Fruit fly (Drosophila melanogaster) whole organism, wandering third instar larva: ENCODE measurements around the gene GluProRS.

Source experiments
- Abd-B ChIP-seq: fragments of >200 bp; optimal IDR thresholded peaks from 2 replicates; lab custom pipeline; 2017; ENCODE audit warnings: missing biosample characterization, missing genetic modification characterization
- CG32264 ChIP-seq: fragments of 200-800 bp; sonication (Bioruptor generic); optimal IDR thresholded peaks from 2 replicates; lab custom pipeline; 2016; ENCODE audit warnings: missing biosample characterization, missing genetic modification characterization
- CG9705 ChIP-seq: fragments of 200-800 bp; sonication (Bioruptor generic); optimal IDR thresholded peaks from 2 replicates; lab custom pipeline; 2018; ENCODE audit warnings: missing biosample characterization, mild to moderate bottlenecking, missing genetic modification characterization
- CrebA ChIP-seq: fragments of 200-800 bp; sonication (Bioruptor generic); optimal IDR thresholded peaks from 2 replicates; lab custom pipeline; 2016; ENCODE audit warnings: missing biosample characterization, mild to moderate bottlenecking, missing genetic modification characterization, borderline replicate concordance
- Dfd ChIP-seq: fragments of >200 bp; optimal IDR thresholded peaks from 2 replicates; lab custom pipeline; 2017; ENCODE audit warnings: missing biosample characterization, missing genetic modification characterization
- Dif ChIP-seq: fragments of 200-275, 200-300 bp; sonication (Bioruptor generic); optimal IDR thresholded peaks from 2 replicates; lab custom pipeline; 2018; ENCODE audit warnings: missing biosample characterization, missing genetic modification characterization; ENCODE audit not compliant: partially characterized antibody
- GATAd ChIP-seq: sonication (Bioruptor generic); optimal IDR thresholded peaks from 2 replicates; lab custom pipeline; 2016; ENCODE audit warnings: missing biosample characterization, missing genetic modification characterization
- HLH106 ChIP-seq: fragments of 200-800 bp; optimal IDR thresholded peaks from 3 replicates; lab custom pipeline; 2019; ENCODE audit warnings: missing biosample characterization, mild to moderate bottlenecking, missing genetic modification characterization, moderate library complexity
- Hnf4 ChIP-seq: fragments of 200-800 bp; sonication (Bioruptor generic); optimal IDR thresholded peaks from 2 replicates; lab custom pipeline; 2016; ENCODE audit warnings: missing biosample characterization, mild to moderate bottlenecking, missing genetic modification characterization
- Hr78 ChIP-seq: fragments of >200 bp; optimal IDR thresholded peaks from 2 replicates; lab custom pipeline; 2017; ENCODE audit warnings: missing biosample characterization, missing genetic modification characterization
- Hr83 ChIP-seq: fragments of 200-300 bp; sonication (Bioruptor generic); optimal IDR thresholded peaks from 2 replicates; lab custom pipeline; 2016; ENCODE audit warnings: missing biosample characterization, mild to moderate bottlenecking, missing genetic modification characterization, moderate library complexity; ENCODE audit not compliant: poor library complexity, severe bottlenecking
- Jra ChIP-seq: sonication (Bioruptor generic); optimal IDR thresholded peaks from 2 replicates; lab custom pipeline; 2016; ENCODE audit warnings: missing biosample characterization, missing genetic modification characterization
- Mio ChIP-seq: sonication (Bioruptor generic); optimal IDR thresholded peaks from 2 replicates; lab custom pipeline; 2016; ENCODE audit warnings: missing biosample characterization, missing genetic modification characterization
- Myc ChIP-seq: fragments of >200 bp; optimal IDR thresholded peaks from 2 replicates; lab custom pipeline; 2017
- N ChIP-seq: fragments of >200 bp; optimal IDR thresholded peaks from 2 replicates; lab custom pipeline; 2018; ENCODE audit warnings: missing biosample characterization, missing external identifiers, missing genetic modification characterization
- OdsH ChIP-seq: fragments of 200-800 bp; sonication (Bioruptor generic); optimal IDR thresholded peaks from 2 replicates; lab custom pipeline; 2016; ENCODE audit warnings: missing biosample characterization, mild to moderate bottlenecking, missing genetic modification characterization
- Rel ChIP-seq, 2 experiments: fragments of 200-800 bp; sonication (Bioruptor generic) in 1 of 2; optimal IDR thresholded peaks; 2 replicates in 1 of 2; 3 replicates in 1 of 2; lab custom pipeline; 2016 to 2019; ENCODE audit warnings: mild to moderate bottlenecking in 2 of 2, missing biosample characterization in 2 of 2, missing genetic modification characterization in 2 of 2, moderate library complexity in 1 of 2
- Sp1 ChIP-seq: fragments of 200-800 bp; sonication (Bioruptor generic); optimal IDR thresholded peaks from 3 replicates; lab custom pipeline; 2019; ENCODE audit warnings: missing biosample characterization, mild to moderate bottlenecking, missing genetic modification characterization, moderate library complexity
- Vsx2 ChIP-seq: fragments of 200-300, 225-300 bp; sonication (Bioruptor generic); optimal IDR thresholded peaks from 2 replicates; lab custom pipeline; 2018; ENCODE audit warnings: missing biosample characterization, missing genetic modification characterization; ENCODE audit not compliant: partially characterized antibody
- br ChIP-seq: fragments of 200-800 bp; sonication (Bioruptor generic); optimal IDR thresholded peaks from 2 replicates; lab custom pipeline; 2016; ENCODE audit warnings: missing biosample characterization, missing genetic modification characterization
- brk ChIP-seq: fragments of 200-800 bp; sonication (Bioruptor generic); optimal IDR thresholded peaks from 2 replicates; lab custom pipeline; 2016; ENCODE audit warnings: missing biosample characterization, mild to moderate bottlenecking, missing genetic modification characterization
- dl ChIP-seq, 2 experiments: fragments of 175-275, 200-275 bp in 1 of 2; fragments of 200-275 bp in 1 of 2; sonication (Bioruptor generic); optimal IDR thresholded peaks; lab custom pipeline; 2018; ENCODE audit warnings: mild to moderate bottlenecking in 2 of 2, missing biosample characterization in 2 of 2, missing genetic modification characterization in 2 of 2, moderate library complexity in 2 of 2; ENCODE audit not compliant: partially characterized antibody in 2 of 2, insufficient read depth in 1 of 2
- dmrt93B ChIP-seq: fragments of 200-800 bp; sonication (Bioruptor generic); optimal IDR thresholded peaks from 2 replicates; lab custom pipeline; 2018; ENCODE audit warnings: missing biosample characterization, mild to moderate bottlenecking, missing genetic modification characterization
- dsf ChIP-seq: sonication (Bioruptor generic); optimal IDR thresholded peaks from 2 replicates; lab custom pipeline; 2016; ENCODE audit warnings: missing biosample characterization, missing genetic modification characterization, borderline replicate concordance
- ey ChIP-seq: fragments of 200-800 bp; sonication (Bioruptor generic); optimal IDR thresholded peaks from 2 replicates; lab custom pipeline; 2016; ENCODE audit warnings: missing biosample characterization, missing genetic modification characterization
- foxo ChIP-seq, 2 experiments: fragments of 200-800 bp; sonication (Bioruptor generic); optimal IDR thresholded peaks; 2 replicates in 1 of 2; 3 replicates in 1 of 2; lab custom pipeline; 2016 to 2017; ENCODE audit warnings: missing biosample characterization in 2 of 2, missing genetic modification characterization in 2 of 2
- fru ChIP-seq: fragments of 200-800 bp; sonication (Bioruptor generic); optimal IDR thresholded peaks from 3 replicates; lab custom pipeline; 2016; ENCODE audit warnings: missing biosample characterization, mild to moderate bottlenecking, missing genetic modification characterization
- h ChIP-seq: fragments of 200-800 bp; sonication (Bioruptor generic); optimal IDR thresholded peaks from 3 replicates; lab custom pipeline; 2016; ENCODE audit warnings: missing biosample characterization, mild to moderate bottlenecking, missing genetic modification characterization
- jim ChIP-seq: fragments of 175-275, 200-325 bp; sonication (Bioruptor generic); optimal IDR thresholded peaks from 2 replicates; lab custom pipeline; 2016; ENCODE audit warnings: missing biosample characterization, mild to moderate bottlenecking, missing genetic modification characterization
- lola ChIP-seq: fragments of >200 bp; optimal IDR thresholded peaks from 2 replicates; lab custom pipeline; 2017; ENCODE audit warnings: missing biosample characterization, missing genetic modification characterization
- pan ChIP-seq: fragments of >200 bp; optimal IDR thresholded peaks from 2 replicates; lab custom pipeline; 2017
- psq ChIP-seq: fragments of 200-800 bp; sonication (Bioruptor generic); optimal IDR thresholded peaks from 3 replicates; lab custom pipeline; 2017; ENCODE audit warnings: missing biosample characterization, mild to moderate bottlenecking, missing genetic modification characterization, moderate library complexity
- rgr ChIP-seq: fragments of 200-800 bp; sonication (Bioruptor generic); optimal IDR thresholded peaks from 3 replicates; lab custom pipeline; 2016; ENCODE audit warnings: missing biosample characterization, mild to moderate bottlenecking, missing genetic modification characterization
- sage ChIP-seq: fragments of 200-800 bp; sonication (Bioruptor generic); optimal IDR thresholded peaks from 2 replicates; lab custom pipeline; 2016; ENCODE audit warnings: missing biosample characterization, mild to moderate bottlenecking, missing genetic modification characterization
- sv ChIP-seq: fragments of 200-800 bp; sonication (Bioruptor generic); optimal IDR thresholded peaks from 3 replicates; lab custom pipeline; 2016; ENCODE audit warnings: missing biosample characterization, missing genetic modification characterization
- tai ChIP-seq: sonication (Bioruptor generic); optimal IDR thresholded peaks from 2 replicates; lab custom pipeline; 2016; ENCODE audit warnings: missing biosample characterization, missing genetic modification characterization
- usp ChIP-seq: fragments of >200 bp; optimal IDR thresholded peaks from 2 replicates; lab custom pipeline; 2017; ENCODE audit warnings: missing biosample characterization, missing genetic modification characterization
- woc ChIP-seq: sonication (Bioruptor generic); optimal IDR thresholded peaks from 2 replicates; lab custom pipeline; 2016; ENCODE audit warnings: missing biosample characterization, mild to moderate bottlenecking, missing genetic modification characterization

GluProRS gene

DNA sequence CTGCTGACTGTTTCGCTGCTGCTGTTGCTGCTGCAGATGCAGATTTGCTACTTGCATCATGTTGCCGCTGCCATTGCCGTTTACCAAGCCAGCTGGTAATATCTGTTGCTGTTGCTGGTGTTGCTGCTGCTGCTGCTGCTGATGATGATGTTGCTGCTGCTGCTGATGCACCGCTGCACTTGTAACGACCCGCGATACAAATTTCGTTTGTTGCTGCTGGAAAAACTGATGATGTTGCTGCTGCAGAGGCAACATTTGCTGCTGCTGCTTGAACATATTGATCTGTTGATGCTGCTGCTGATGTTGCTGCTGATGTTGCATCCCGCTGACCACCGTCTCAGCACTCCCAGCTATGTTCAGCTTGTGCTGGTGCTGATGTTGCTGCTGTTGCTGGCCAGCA is 37.8 kb downstream of the GluProRS start:
- no peak for TF ChIP-seq Jra (GFP tag; lab: Kevin White, UChicago)
- TF ChIP-seq Sp1 (GFP tag; lab: Kevin White, UChicago) = no peak
- TF ChIP-seq Vsx2 = no peak
- peak; percentile 95 for TF ChIP-seq Dfd
- TF ChIP-seq ey = no peak

DNA sequence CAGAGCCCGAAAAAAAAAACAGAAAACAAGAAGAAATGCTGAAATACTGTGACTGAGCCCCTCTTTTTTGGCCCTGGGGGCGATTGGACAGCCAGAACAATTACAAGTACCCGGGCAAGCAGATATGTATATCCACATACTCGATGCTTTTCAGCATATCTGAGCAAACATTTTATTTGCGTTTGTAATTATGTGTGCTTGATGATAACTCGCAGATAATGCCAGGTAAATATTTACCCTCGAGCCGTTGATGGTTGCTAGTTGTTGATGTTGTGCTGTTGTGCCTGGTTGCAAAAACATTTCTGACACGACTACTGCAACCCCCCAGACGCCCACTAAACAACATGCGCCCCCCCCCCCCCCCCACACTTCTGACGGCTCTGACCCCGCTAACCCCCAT is 38.8 kb downstream of the GluProRS start:
- peak; percentile 32 for TF ChIP-seq rgr (GFP tag; lab: Kevin White, UChicago)
- TF ChIP-seq HLH106 = no peak
- no peak for TF ChIP-seq fru (GFP tag; lab: Kevin White, UChicago)
- TF ChIP-seq OdsH (GFP tag; lab: Kevin White, UChicago) = peak; percentile 6
- TF ChIP-seq, all 38 proteins: peak for 2

DNA sequence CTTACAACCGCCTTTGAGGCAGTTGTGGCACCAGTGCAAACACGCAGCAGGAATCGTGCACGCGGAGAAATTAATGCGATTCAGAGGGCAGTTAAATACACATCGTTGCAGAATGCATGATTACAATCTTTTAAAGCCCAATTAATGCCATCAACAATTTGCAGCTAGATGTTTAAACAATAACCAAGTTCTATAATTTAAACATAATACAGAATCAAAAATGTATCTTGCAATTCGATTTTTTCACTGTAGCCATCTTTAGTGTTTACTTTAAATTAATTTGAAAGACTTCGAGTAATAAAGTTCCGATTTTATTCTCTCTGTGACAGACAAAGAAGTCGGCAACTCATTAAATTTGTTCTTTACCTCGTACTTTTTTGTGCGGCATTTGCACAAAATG is 42.2 kb downstream of the GluProRS start:
- TF ChIP-seq woc (GFP tag; lab: Kevin White, UChicago) (peak; percentile 64), h (peak; percentile 85), jim (GFP tag; lab: Kevin White, UChicago) (no peak), Hnf4 (peak; percentile 68), GATAd (GFP tag; lab: Kevin White, UChicago) (no peak), N (GFP tag; lab: Kevin White, UChicago) (no peak), OdsH (GFP tag; lab: Kevin White, UChicago) (peak; percentile 72), ey (peak; percentile 72), lola (no peak), Vsx2 (no peak), dmrt93B (GFP tag; lab: Kevin White, UChicago) (peak; percentile 71), tai (GFP tag; lab: Kevin White, UChicago) (peak; percentile 16), fru (GFP tag; lab: Kevin White, UChicago) (peak; percentile 86), CG32264 (GFP tag; lab: Kevin White, UChicago) (peak; percentile 40), brk (GFP tag; lab: Kevin White, UChicago) (peak; percentile 32), Sp1 (GFP tag; lab: Kevin White, UChicago) (peak; percentile 75), Myc (lab: Kevin White, UChicago) (no peak), foxo (GFP tag; optimal IDR thresholded peaks at IDR 0.05; lab: Kevin White, UChicago) (peak in 1 of 2 experiments; percentile 85), sage (peak; percentile 59), HLH106 (peak; percentile 79), psq (GFP tag; lab: Kevin White, UChicago) (peak; percentile 62), rgr (GFP tag; lab: Kevin White, UChicago) (peak; percentile 77), br (GFP tag; lab: Kevin White, UChicago) (peak; percentile 79), CG9705 (peak; percentile 1), dl (GFP tag; optimal IDR thresholded peaks at IDR 0.05; lab: Kevin White, UChicago; ENCODE audit: insufficient read depth in 1 of 2, partially characterized antibody in 2 of 2) (no peak)

DNA sequence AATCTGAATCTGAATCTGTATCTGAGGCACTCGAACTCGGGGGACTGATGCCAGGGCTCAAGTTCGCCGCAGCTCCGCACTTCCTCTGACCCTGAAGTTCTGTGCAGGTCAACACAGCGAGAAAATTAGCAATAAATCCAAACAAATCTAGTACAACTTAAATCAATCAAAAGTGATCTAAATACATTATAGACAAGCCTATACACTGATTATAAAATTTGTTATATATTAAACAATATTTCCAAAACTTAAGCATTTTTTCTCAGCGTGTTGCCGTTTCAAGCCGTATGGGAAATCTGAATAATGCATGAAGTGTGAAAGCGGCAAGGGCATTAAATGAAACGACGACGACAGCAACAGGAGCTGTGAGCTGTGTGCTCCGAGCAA is 43.2 kb downstream of the GluProRS start:
- TF ChIP-seq CG32264 (GFP tag; lab: Kevin White, UChicago) = peak; percentile 80
- TF ChIP-seq Dfd = no peak
- TF ChIP-seq rgr (GFP tag; lab: Kevin White, UChicago) = peak; percentile 95
- TF ChIP-seq pan (lab: Kevin White, UChicago) = no peak
- TF ChIP-seq Sp1 (GFP tag; lab: Kevin White, UChicago) = peak; percentile 94
- no peak for TF ChIP-seq jim (GFP tag; lab: Kevin White, UChicago)
- TF ChIP-seq woc (GFP tag; lab: Kevin White, UChicago) = peak; percentile 90
- peak; percentile 82 for TF ChIP-seq dsf (GFP tag; lab: Kevin White, UChicago)
- peak; percentile 93 for TF ChIP-seq sage
- TF ChIP-seq Hr83 (GFP tag; lab: Kevin White, UChicago) = no peak
- TF ChIP-seq Rel (GFP tag; optimal IDR thresholded peaks at IDR 0.05; lab: Kevin White, UChicago) = peak; percentile 79
- TF ChIP-seq Rel (tag; optimal IDR thresholded peaks at IDR 0.05; lab: Kevin White, UChicago) = peak; percentile 68
- peak; percentile 95 for TF ChIP-seq OdsH (GFP tag; lab: Kevin White, UChicago)
- no peak for TF ChIP-seq sv (GFP tag; lab: Kevin White, UChicago)
- TF ChIP-seq usp (GFP tag; lab: Kevin White, UChicago) = no peak
- peak; percentile 95 for TF ChIP-seq h
- TF ChIP-seq HLH106 = peak; percentile 94
- TF ChIP-seq Vsx2 = no peak
- peak; percentile 48 for TF ChIP-seq CrebA (GFP tag; lab: Kevin White, UChicago)
- peak; percentile 94 for TF ChIP-seq fru (GFP tag; lab: Kevin White, UChicago)
- TF ChIP-seq CG9705 = peak; percentile 80
- TF ChIP-seq foxo (GFP tag; optimal IDR thresholded peaks at IDR 0.05; lab: Kevin White, UChicago) = peak in 1 of 2 experiments; percentile 95
- no peak for TF ChIP-seq Myc (lab: Kevin White, UChicago)
- TF ChIP-seq brk (GFP tag; lab: Kevin White, UChicago) = peak; percentile 89
- no peak for TF ChIP-seq Dif
- peak; percentile 71 for TF ChIP-seq Jra (GFP tag; lab: Kevin White, UChicago)
- no peak for TF ChIP-seq Mio (GFP tag; lab: Kevin White, UChicago)
- no peak for TF ChIP-seq N (GFP tag; lab: Kevin White, UChicago)
- TF ChIP-seq GATAd (GFP tag; lab: Kevin White, UChicago) = peak; percentile 19
- peak; percentile 88 for TF ChIP-seq tai (GFP tag; lab: Kevin White, UChicago)
- TF ChIP-seq psq (GFP tag; lab: Kevin White, UChicago) = peak; percentile 89
- TF ChIP-seq ey = peak; percentile 93
- no peak for TF ChIP-seq Abd-B (GFP tag; lab: Kevin White, UChicago)
- peak; percentile 92 for TF ChIP-seq Hnf4
- TF ChIP-seq dl (GFP tag; optimal IDR thresholded peaks at IDR 0.05; lab: Kevin White, UChicago; ENCODE audit: insufficient read depth in 1 of 2, partially characterized antibody in 2 of 2) = no peak
- no peak for TF ChIP-seq Hr78
- no peak for TF ChIP-seq lola
- TF ChIP-seq br (GFP tag; lab: Kevin White, UChicago) = peak; percentile 94
- peak; percentile 86 for TF ChIP-seq dmrt93B (GFP tag; lab: Kevin White, UChicago)
